Worm (Caenorhabditis elegans) whole organism, L4 larva: Measurements from ENCODE around the gene lact-7.

Source experiments
- F26F4.8 ChIP-seq: fragments of 200-800 bp; sonication (Bioruptor generic); conservative IDR thresholded peaks from 2 replicates; pipeline ENCODE4 v1.3.6; 2022; ENCODE audit warnings: missing genetic modification characterization, missing compliant biosample characterization
- F49E8.2 ChIP-seq: sonication (generic microtip); optimal IDR thresholded peaks from 2 replicates; lab custom pipeline; 2016; ENCODE audit warnings: missing compliant biosample characterization, mild to moderate bottlenecking, missing genetic modification characterization, borderline replicate concordance
- R02D3.7 ChIP-seq: fragments of 150-350 bp; sonication (generic microtip); optimal IDR thresholded peaks from 3 replicates; lab custom pipeline; 2014; ENCODE audit warnings: missing biosample characterization, missing genetic modification characterization
- T26A8.4 ChIP-seq: fragments of 200-800 bp; sonication (Bioruptor generic); IDR thresholded peaks from 2 replicates; pipeline ENCODE4 v1.3.6; 2022; ENCODE audit warnings: missing genetic modification characterization, missing compliant biosample characterization
- ZK546.5 ChIP-seq, 2 experiments: sonication (generic microtip); optimal IDR thresholded peaks; 2 replicates each; lab custom pipeline; 2017; ENCODE audit warnings: missing biosample characterization in 2 of 2, missing genetic modification characterization in 2 of 2
- arid-1 ChIP-seq: fragments of 200-800 bp; sonication (Bioruptor generic); conservative IDR thresholded peaks from 2 replicates; pipeline ENCODE4 v1.3.6; 2022; ENCODE audit warnings: missing genetic modification reagents, missing genetic modification characterization, missing compliant biosample characterization
- ceh-20 ChIP-seq: fragments of 200-800 bp; sonication (Bioruptor generic); IDR thresholded peaks from 2 replicates; pipeline ENCODE4 v1.3.6; 2022; ENCODE audit warnings: missing genetic modification reagents, missing genetic modification characterization, missing compliant biosample characterization
- ceh-82 ChIP-seq: sonication (generic microtip); optimal IDR thresholded peaks from 2 replicates; lab custom pipeline; 2017; ENCODE audit warnings: missing biosample characterization, missing genetic modification characterization
- ces-1 ChIP-seq: fragments of 150-350 bp; sonication (generic microtip); optimal IDR thresholded peaks from 4 replicates; lab custom pipeline; 2014; ENCODE audit warnings: missing biosample characterization, missing genetic modification reagents, missing genetic modification characterization
- ctbp-1 ChIP-seq: fragments of 200-800 bp; sonication (Bioruptor generic); IDR thresholded peaks from 2 replicates; pipeline ENCODE4 v1.3.6; 2022; ENCODE audit warnings: missing genetic modification reagents, missing genetic modification characterization, missing compliant biosample characterization
- daf-12 ChIP-seq: fragments of 150-350 bp; optimal IDR thresholded peaks from 2 replicates; lab custom pipeline; 2014; ENCODE audit warnings: missing biosample characterization, missing genetic modification reagents, missing genetic modification characterization
- daf-16 ChIP-seq, 3 experiments: sonication (generic microtip); optimal IDR thresholded peaks; 2 replicates each; lab custom pipeline; 2016 to 2017; ENCODE audit warnings: missing genetic modification characterization in 3 of 3, missing genetic modification reagents in 3 of 3, mild to moderate bottlenecking in 2 of 3, missing compliant biosample characterization in 2 of 3, missing biosample characterization in 1 of 3, moderate library complexity in 1 of 3
- daf-19 ChIP-seq: fragments of 200-800 bp; sonication (Bioruptor generic); conservative IDR thresholded peaks from 2 replicates; pipeline ENCODE4 v1.3.6; 2022; ENCODE audit warnings: missing genetic modification characterization, missing compliant biosample characterization
- daf-8 ChIP-seq: fragments of 200-800 bp; sonication (Bioruptor generic); IDR thresholded peaks from 2 replicates; pipeline ENCODE4 v1.3.6; 2022; ENCODE audit warnings: missing genetic modification characterization, missing compliant biosample characterization
- dmd-6 ChIP-seq: fragments of 200-800 bp; sonication (Bioruptor generic); IDR thresholded peaks from 2 replicates; pipeline ENCODE4 v1.3.6; 2022; ENCODE audit warnings: missing genetic modification reagents, missing genetic modification characterization, missing compliant biosample characterization
- dmd-9 ChIP-seq: fragments of 200-800 bp; sonication (Bioruptor generic); IDR thresholded peaks from 2 replicates; pipeline ENCODE4 v1.3.6; 2022; ENCODE audit warnings: missing genetic modification reagents, missing genetic modification characterization, missing compliant biosample characterization
- duxl-1 ChIP-seq: sonication (generic microtip); optimal IDR thresholded peaks from 2 replicates; lab custom pipeline; 2016; ENCODE audit warnings: mild to moderate bottlenecking, missing genetic modification characterization, moderate library complexity, missing compliant biosample characterization; ENCODE audit not compliant: poor library complexity
- fkh-10 ChIP-seq: fragments of 150-350 bp; optimal IDR thresholded peaks from 2 replicates; lab custom pipeline; 2014; ENCODE audit warnings: missing biosample characterization, missing genetic modification reagents, missing genetic modification characterization
- fos-1 ChIP-seq: fragments of 150-350 bp; optimal IDR thresholded peaks from 2 replicates; lab custom pipeline; 2014; ENCODE audit warnings: missing biosample characterization, missing genetic modification characterization
- gei-8 ChIP-seq: fragments of 200-800 bp; sonication (Bioruptor generic); optimal IDR thresholded peaks from 2 replicates; lab custom pipeline; 2018; ENCODE audit warnings: mild to moderate bottlenecking, missing genetic modification characterization, missing compliant biosample characterization
- hlh-11 ChIP-seq: fragments of 200-800 bp; sonication (Bioruptor generic); optimal IDR thresholded peaks from 2 replicates; lab custom pipeline; 2018; ENCODE audit warnings: mild to moderate bottlenecking, missing genetic modification characterization, missing compliant biosample characterization
- hlh-30 ChIP-seq: sonication (generic microtip); optimal IDR thresholded peaks from 2 replicates; lab custom pipeline; 2017; ENCODE audit warnings: antibody characterized with exemption, mild to moderate bottlenecking, missing genetic modification characterization, missing compliant biosample characterization; ENCODE audit not compliant: insufficient read depth
- jun-1 ChIP-seq: fragments of 150-350 bp; optimal IDR thresholded peaks from 2 replicates; lab custom pipeline; 2014; ENCODE audit warnings: missing biosample characterization, missing genetic modification reagents, missing genetic modification characterization
- lin-38 ChIP-seq: fragments of 200-800 bp; sonication (Bioruptor generic); IDR thresholded peaks from 2 replicates; pipeline ENCODE4 v1.3.6; 2022; ENCODE audit warnings: missing genetic modification reagents, missing genetic modification characterization, missing compliant biosample characterization
- lin-39 ChIP-seq: fragments of 150-350 bp; optimal IDR thresholded peaks from 2 replicates; lab custom pipeline; 2014; ENCODE audit warnings: missing biosample characterization, missing genetic modification reagents, missing genetic modification characterization
- lsy-2 ChIP-seq, 2 experiments: fragments of 150-350 bp in 1 of 2; sonication (generic microtip) in 1 of 2; optimal IDR thresholded peaks; 2 replicates each; lab custom pipeline; 2014 to 2017; ENCODE audit warnings: missing biosample characterization in 2 of 2, missing genetic modification characterization in 2 of 2
- madf-5 ChIP-seq, 2 experiments: fragments of 200-800 bp; sonication (Bioruptor generic); IDR thresholded peaks; 2 replicates each; pipeline ENCODE4 v1.3.6; 2022; ENCODE audit warnings: missing compliant biosample characterization in 2 of 2, missing genetic modification characterization in 2 of 2
- madf-9 ChIP-seq: fragments of 200-800 bp; sonication (Bioruptor generic); conservative IDR thresholded peaks from 2 replicates; pipeline ENCODE4 v1.3.6; 2022; ENCODE audit warnings: missing genetic modification reagents, missing genetic modification characterization, missing compliant biosample characterization
- mdl-1 ChIP-seq, 2 experiments: fragments of 150-350 bp in 1 of 2; sonication (generic microtip) in 1 of 2; optimal IDR thresholded peaks; 2 replicates each; lab custom pipeline; 2014 to 2017; ENCODE audit warnings: missing biosample characterization in 2 of 2, missing genetic modification characterization in 2 of 2
- mdt-29 ChIP-seq: fragments of 200-800 bp; sonication (Bioruptor generic); IDR thresholded peaks from 2 replicates; pipeline ENCODE4 v1.3.6; 2022; ENCODE audit warnings: missing genetic modification reagents, missing genetic modification characterization, missing compliant biosample characterization
- mep-1 ChIP-seq: fragments of 150-350 bp; sonication (generic microtip); optimal IDR thresholded peaks from 3 replicates; lab custom pipeline; 2014; ENCODE audit warnings: missing biosample characterization, missing genetic modification characterization
- mes-2 ChIP-seq: sonication (generic microtip); optimal IDR thresholded peaks from 2 replicates; lab custom pipeline; 2016; ENCODE audit warnings: missing genotype, mild to moderate bottlenecking, missing genetic modification characterization, missing compliant biosample characterization; ENCODE audit not compliant: poor library complexity, severe bottlenecking
- mxl-2 ChIP-seq: fragments of 200-800 bp; sonication (Bioruptor generic); conservative IDR thresholded peaks from 2 replicates; pipeline ENCODE4 v1.3.6; 2022; ENCODE audit warnings: missing genetic modification reagents, missing genetic modification characterization, missing compliant biosample characterization
- nhr-10 ChIP-seq: fragments of 150-350 bp; optimal IDR thresholded peaks from 2 replicates; lab custom pipeline; 2014; ENCODE audit warnings: missing biosample characterization, missing genetic modification characterization
- nhr-102 ChIP-seq: sonication (generic microtip); optimal IDR thresholded peaks from 2 replicates; lab custom pipeline; 2016; ENCODE audit warnings: mild to moderate bottlenecking, missing genetic modification characterization, moderate library complexity, missing compliant biosample characterization
- nhr-11 ChIP-seq: fragments of 150-350 bp; optimal IDR thresholded peaks from 2 replicates; lab custom pipeline; 2014; ENCODE audit warnings: missing biosample characterization, missing genetic modification characterization
- nhr-237 ChIP-seq: sonication (generic microtip); optimal IDR thresholded peaks from 2 replicates; lab custom pipeline; 2017; ENCODE audit warnings: missing biosample characterization, missing genetic modification characterization
- nhr-42 ChIP-seq: fragments of 200-800 bp; sonication (Bioruptor generic); IDR thresholded peaks from 2 replicates; pipeline ENCODE4 v1.3.6; 2022; ENCODE audit warnings: missing genetic modification characterization, missing compliant biosample characterization
- nhr-48 ChIP-seq: sonication (generic microtip); optimal IDR thresholded peaks from 2 replicates; lab custom pipeline; 2016; ENCODE audit warnings: mild to moderate bottlenecking, missing genetic modification characterization, missing compliant biosample characterization
- pha-4 ChIP-seq, 2 experiments: fragments of 150-350 bp in 1 of 2; fragments of 200-800 bp in 1 of 2; sonication (Bioruptor generic) in 1 of 2; IDR thresholded peaks in 1 of 2; optimal IDR thresholded peaks in 1 of 2; 2 replicates each; pipeline versions ENCODE4 v1.3.6 to Lab custom; 2014 to 2022; ENCODE audit warnings: missing genetic modification characterization in 2 of 2, missing genetic modification reagents in 2 of 2, missing biosample characterization in 1 of 2, missing compliant biosample characterization in 1 of 2
- snpc-4 ChIP-seq: fragments of 150-350 bp; optimal IDR thresholded peaks from 2 replicates; lab custom pipeline; 2014; ENCODE audit warnings: missing biosample characterization, missing genetic modification characterization
- unc-39 ChIP-seq: sonication (generic microtip); optimal IDR thresholded peaks from 2 replicates; lab custom pipeline; 2017; ENCODE audit warnings: missing biosample characterization, missing genetic modification characterization
- unc-62 ChIP-seq, 3 experiments: fragments of 150-350 bp in 1 of 3; sonication (generic microtip); optimal IDR thresholded peaks in 2 of 3; peaks in 1 of 3; 1 replicate in 1 of 3; 2 replicates in 2 of 3; lab custom pipeline; 2014 to 2017; ENCODE audit warnings: missing biosample characterization in 3 of 3, missing genetic modification characterization in 3 of 3, missing genetic modification reagents in 3 of 3, missing genotype in 1 of 3
- zag-1 ChIP-seq: fragments of 150-350 bp; optimal IDR thresholded peaks from 2 replicates; lab custom pipeline; 2014; ENCODE audit warnings: missing biosample characterization, missing genetic modification characterization
- zfp-2 ChIP-seq: sonication (generic microtip); optimal IDR thresholded peaks from 2 replicates; lab custom pipeline; 2016; ENCODE audit warnings: mild to moderate bottlenecking, missing genetic modification characterization, missing compliant biosample characterization
- zip-11 ChIP-seq: fragments of 200-800 bp; sonication (Bioruptor generic); IDR thresholded peaks from 2 replicates; pipeline ENCODE4 v1.3.6; 2022; ENCODE audit warnings: missing genetic modification characterization, missing compliant biosample characterization
- ztf-11 ChIP-seq: fragments of 150-350 bp; optimal IDR thresholded peaks from 2 replicates; lab custom pipeline; 2014; ENCODE audit warnings: missing biosample characterization, missing genetic modification characterization

lact-7 gene

DNA sequence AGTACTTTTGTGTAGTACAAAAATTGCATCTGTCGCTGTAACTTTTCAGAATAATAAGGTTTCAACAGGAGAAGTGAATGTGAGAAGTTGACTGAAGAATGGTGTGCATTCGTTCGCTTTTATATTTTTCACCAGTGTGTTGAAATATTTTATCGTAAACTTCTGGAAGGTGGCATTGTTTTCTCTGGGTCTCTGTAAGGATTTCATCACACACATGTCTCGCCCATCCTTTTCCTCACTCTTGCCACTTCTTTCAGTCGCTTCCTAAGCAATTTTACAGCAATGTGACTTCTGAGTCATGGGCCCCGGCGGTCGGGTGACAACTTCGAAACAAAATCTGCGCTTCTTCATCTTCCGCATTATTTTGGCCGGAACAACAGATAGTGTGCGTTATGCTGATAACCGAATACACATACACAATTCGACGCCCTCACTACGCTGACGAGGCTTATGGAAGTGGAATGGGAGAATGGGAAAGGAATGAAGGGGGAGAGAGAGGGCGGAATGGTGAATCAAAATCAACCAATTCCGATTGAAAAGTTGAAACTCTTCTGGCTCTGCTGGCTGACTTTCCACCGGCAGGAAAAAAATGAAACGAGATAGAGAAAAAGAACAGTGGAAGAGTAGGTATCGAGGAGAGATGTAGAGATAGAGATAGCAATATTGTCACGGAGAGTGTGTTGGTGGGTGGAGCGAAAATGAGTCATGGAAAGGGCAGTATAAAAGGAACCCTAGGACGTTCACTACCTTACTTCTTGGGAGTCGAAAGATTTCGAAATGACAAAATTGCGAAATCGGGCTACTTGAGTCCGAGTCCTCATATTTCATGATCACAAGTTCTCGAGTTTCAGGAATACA is 32.7 kb downstream of the lact-7 start:
- TF ChIP-seq madf-5 (GFP tag; IDR thresholded peaks at IDR 0.05; lab: Robert Waterston, UW) (no peak), jun-1 (tag; lab: Kevin White, UChicago) (peak; percentile 46), lsy-2 (tag; optimal IDR thresholded peaks at IDR 0.05; lab: Kevin White, UChicago) (peak; percentile 5 to 20), unc-62 (GFP tag; optimal IDR thresholded peaks at IDR 0.05 in 1 of 2; lab: Kevin White, UChicago) (peak; percentile 73 to 97), unc-62 (tag; optimal IDR thresholded peaks at IDR 0.05; lab: Kevin White, UChicago) (no peak), zip-11 (GFP tag; lab: Robert Waterston, UW) (no peak), mdl-1 (tag; optimal IDR thresholded peaks at IDR 0.05; lab: Kevin White, UChicago) (no peak), daf-12 (tag; lab: Kevin White, UChicago) (no peak), ZK546.5 (tag; optimal IDR thresholded peaks at IDR 0.05; lab: Kevin White, UChicago) (no peak), fkh-10 (GFP tag; lab: Kevin White, UChicago) (no peak), unc-39 (tag; lab: Kevin White, UChicago) (no peak), ces-1 (GFP tag; lab: Kevin White, UChicago) (no peak), ceh-82 (tag; lab: Kevin White, UChicago) (no peak), mdt-29 (0 out of 2 replicates have a peak, but pooled peaks have one; percentile 30), madf-9 (GFP tag; lab: Robert Waterston, UW) (no peak), R02D3.7 (tag; lab: Kevin White, UChicago) (no peak), mep-1 (tag; lab: Kevin White, UChicago) (no peak), dmd-6 (GFP tag; lab: Robert Waterston, UW) (peak; percentile 58), daf-16 (GFP tag; optimal IDR thresholded peaks at IDR 0.05; lab: Kevin White, UChicago) (peak in 1 of 2 experiments; percentile 68), daf-16 (tag; optimal IDR thresholded peaks at IDR 0.05; lab: Kevin White, UChicago) (peak; percentile 89), nhr-102 (peak; percentile 58), lin-38 (GFP tag; lab: Robert Waterston, UW) (no peak), daf-19 (no peak), zfp-2 (no peak), hlh-30 (tag; lab: Kevin White, UChicago) (peak; percentile 84), fos-1 (tag; lab: Kevin White, UChicago) (no peak), lin-39 (tag; lab: Kevin White, UChicago) (no peak), nhr-48 (tag; lab: Kevin White, UChicago) (peak; percentile 65), dmd-9 (GFP tag; lab: Robert Waterston, UW) (no peak), duxl-1 (tag; lab: Kevin White, UChicago) (no peak), mxl-2 (GFP tag; lab: Robert Waterston, UW) (0 out of 2 replicates have a peak, but pooled peaks have one; percentile 7), F26F4.8 (GFP tag; lab: Robert Waterston, UW) (no peak), arid-1 (GFP tag; lab: Robert Waterston, UW) (no peak), ztf-11 (tag; lab: Kevin White, UChicago) (no peak), nhr-10 (tag; lab: Kevin White, UChicago) (peak; percentile 52), ceh-20 (no peak), nhr-11 (tag; lab: Kevin White, UChicago) (no peak), daf-8 (no peak), gei-8 (no peak), nhr-42 (0 out of 2 replicates have a peak, but pooled peaks have one; percentile 13), nhr-237 (tag; lab: Kevin White, UChicago) (no peak), snpc-4 (tag; lab: Kevin White, UChicago) (no peak), hlh-11 (tag; lab: Kevin White, UChicago) (peak; percentile 88), mes-2 (peak; percentile 56), ctbp-1 (no peak), T26A8.4 (GFP tag; lab: Robert Waterston, UW) (no peak), pha-4 (GFP tag; IDR thresholded peaks at IDR 0.05; lab: Robert Waterston, UW) (peak; percentile 8; the same call in 1 of the 2 replicates), pha-4 (tag; optimal IDR thresholded peaks at IDR 0.05; lab: Kevin White, UChicago) (no peak), F49E8.2 (tag; lab: Kevin White, UChicago) (no peak), zag-1 (no peak)
